Worm (Caenorhabditis elegans) whole organism, young adult: ENCODE measurements around the gene cacn-1.

Experiments used
- B0019.2 ChIP-seq: fragments of 200-800 bp; sonication (Bioruptor generic); conservative IDR thresholded peaks from 2 replicates; pipeline ENCODE4 v1.3.6; 2022; ENCODE audit warnings: missing genetic modification reagents, missing genetic modification characterization, missing compliant biosample characterization
- C06A6.2 ChIP-seq: fragments of 200-800 bp; sonication (Bioruptor generic); conservative IDR thresholded peaks from 2 replicates; pipeline ENCODE4 v1.3.6; 2022; ENCODE audit warnings: missing genetic modification characterization, missing compliant biosample characterization
- F39B2.1 ChIP-seq: fragments of 200-800 bp; sonication (Bioruptor generic); IDR thresholded peaks from 2 replicates; pipeline ENCODE4 v1.3.6; 2022; ENCODE audit warnings: missing genetic modification reagents, missing genetic modification characterization, missing compliant biosample characterization
- F52B5.7 ChIP-seq: sonication (generic microtip); optimal IDR thresholded peaks from 2 replicates; lab custom pipeline; 2016; ENCODE audit warnings: mild to moderate bottlenecking, missing genetic modification characterization, missing compliant biosample characterization
- F55B11.4 ChIP-seq: sonication (generic microtip); optimal IDR thresholded peaks from 2 replicates; lab custom pipeline; 2016; ENCODE audit warnings: missing compliant biosample characterization, missing genetic modification characterization, borderline replicate concordance; ENCODE audit not compliant: insufficient read depth
- T07F8.4 ChIP-seq: sonication (generic microtip); optimal IDR thresholded peaks from 2 replicates; lab custom pipeline; 2016; ENCODE audit warnings: mild to moderate bottlenecking, missing genetic modification characterization, moderate library complexity, missing compliant biosample characterization
- T26A5.8 ChIP-seq: sonication (generic microtip); optimal IDR thresholded peaks from 2 replicates; lab custom pipeline; 2016; ENCODE audit warnings: missing genetic modification characterization, missing compliant biosample characterization
- Y53F4B.3 ChIP-seq: fragments of 200-800 bp; sonication (Bioruptor generic); IDR thresholded peaks from 2 replicates; pipeline ENCODE4 v1.3.6; 2022; ENCODE audit warnings: missing genetic modification reagents, missing genetic modification characterization, missing compliant biosample characterization
- Y53G8AR.9 ChIP-seq: fragments of 200-800 bp; sonication (Bioruptor generic); conservative IDR thresholded peaks from 2 replicates; pipeline ENCODE4 v1.3.6; 2022; ENCODE audit warnings: missing genetic modification reagents, missing genetic modification characterization, missing compliant biosample characterization
- ZK185.1 ChIP-seq: sonication (generic microtip); optimal IDR thresholded peaks from 2 replicates; lab custom pipeline; 2016; ENCODE audit warnings: mild to moderate bottlenecking, missing genetic modification characterization, missing compliant biosample characterization; ENCODE audit not compliant: poor library complexity, severe bottlenecking
- akir-1 ChIP-seq: fragments of 200-800 bp; sonication (Bioruptor generic); optimal IDR thresholded peaks from 2 replicates; lab custom pipeline; 2018; ENCODE audit warnings: mild to moderate bottlenecking, missing genetic modification characterization, moderate library complexity, missing compliant biosample characterization
- ama-1 ChIP-seq, 3 experiments: fragments of 150-350 bp in 1 of 3; sonication (generic microtip) in 2 of 3; optimal IDR thresholded peaks; 2 replicates each; lab custom pipeline; 2014 to 2018; ENCODE audit warnings: missing biosample characterization in 2 of 3, missing genetic modification characterization in 2 of 3, missing genetic modification reagents in 2 of 3
- aptf-2 ChIP-seq: fragments of 200-800 bp; sonication (Bioruptor generic); conservative IDR thresholded peaks from 2 replicates; pipeline ENCODE4 v1.3.6; 2022; ENCODE audit warnings: missing genetic modification reagents, missing genetic modification characterization, missing compliant biosample characterization
- attf-3 ChIP-seq: fragments of 200-800 bp; sonication (Bioruptor generic); conservative IDR thresholded peaks from 2 replicates; pipeline ENCODE4 v1.3.6; 2022; ENCODE audit warnings: missing genetic modification reagents, missing genetic modification characterization, missing compliant biosample characterization
- attf-5 ChIP-seq: fragments of 200-800 bp; sonication (Bioruptor generic); optimal IDR thresholded peaks from 2 replicates; lab custom pipeline; 2018; ENCODE audit warnings: mild to moderate bottlenecking, missing genetic modification characterization, missing compliant biosample characterization
- attf-6 ChIP-seq: fragments of 200-800 bp; sonication (Bioruptor generic); IDR thresholded peaks from 2 replicates; pipeline ENCODE4 v1.3.6; 2022; ENCODE audit warnings: missing genetic modification reagents, missing genetic modification characterization, missing compliant biosample characterization
- ceh-100 ChIP-seq: fragments of 200-800 bp; sonication (Bioruptor generic); IDR thresholded peaks from 2 replicates; pipeline ENCODE4 v1.3.6; 2022; ENCODE audit warnings: missing genetic modification reagents, missing genetic modification characterization, missing compliant biosample characterization
- ceh-40 ChIP-seq: fragments of 200-800 bp; sonication (Bioruptor generic); IDR thresholded peaks from 2 replicates; pipeline ENCODE4 v1.3.6; 2022; ENCODE audit warnings: missing genetic modification characterization, missing compliant biosample characterization
- dox-1 ChIP-seq: fragments of 200-800 bp; sonication (Bioruptor generic); IDR thresholded peaks from 2 replicates; pipeline ENCODE4 v1.3.6; 2022; ENCODE audit warnings: missing genetic modification reagents, missing genetic modification characterization, missing compliant biosample characterization
- dpff-1 ChIP-seq: sonication (generic microtip); optimal IDR thresholded peaks from 2 replicates; lab custom pipeline; 2017; ENCODE audit warnings: mild to moderate bottlenecking, missing genetic modification characterization, missing compliant biosample characterization
- efl-1 ChIP-seq: fragments of 150-350 bp; optimal IDR thresholded peaks from 2 replicates; lab custom pipeline; 2014; ENCODE audit warnings: missing biosample characterization, missing genetic modification reagents, missing genetic modification characterization
- egrh-3 ChIP-seq: fragments of 200-800 bp; sonication (Bioruptor generic); IDR thresholded peaks from 2 replicates; pipeline ENCODE4 v1.3.6; 2022; ENCODE audit warnings: missing genetic modification reagents, missing genetic modification characterization, missing compliant biosample characterization
- ekl-4 ChIP-seq: fragments of 200-800 bp; sonication (Bioruptor generic); IDR thresholded peaks from 2 replicates; pipeline ENCODE4 v1.3.6; 2022; ENCODE audit warnings: missing genetic modification reagents, missing genetic modification characterization, missing compliant biosample characterization
- fkh-3 ChIP-seq: sonication (generic microtip); optimal IDR thresholded peaks from 2 replicates; lab custom pipeline; 2016; ENCODE audit warnings: mild to moderate bottlenecking, missing genetic modification characterization, missing compliant biosample characterization
- hlh-12 ChIP-seq: sonication (generic microtip); optimal IDR thresholded peaks from 2 replicates; lab custom pipeline; 2016; ENCODE audit warnings: missing genetic modification characterization, missing compliant biosample characterization
- hlh-26 ChIP-seq: fragments of 200-800 bp; sonication (Bioruptor generic); conservative IDR thresholded peaks from 2 replicates; pipeline ENCODE4 v1.3.6; 2022; ENCODE audit warnings: missing genetic modification reagents, missing genetic modification characterization, missing compliant biosample characterization
- hmg-1.2 ChIP-seq: fragments of 200-800 bp; sonication (Bioruptor generic); IDR thresholded peaks from 2 replicates; pipeline ENCODE4 v1.3.6; 2022; ENCODE audit warnings: missing genetic modification reagents, missing genetic modification characterization, missing compliant biosample characterization
- hrde-1 ChIP-seq: sonication (generic microtip); optimal IDR thresholded peaks from 2 replicates; lab custom pipeline; 2016; ENCODE audit warnings: missing genetic modification characterization, mild to moderate bottlenecking, missing compliant biosample characterization, moderate library complexity, missing genotype, missing genetic modification reagents, borderline replicate concordance
- lin-26 ChIP-seq: fragments of 200-800 bp; sonication (Bioruptor generic); IDR thresholded peaks from 2 replicates; pipeline ENCODE4 v1.3.6; 2022; ENCODE audit warnings: missing genetic modification reagents, missing genetic modification characterization, missing compliant biosample characterization
- lin-40 ChIP-seq: sonication (generic microtip); optimal IDR thresholded peaks from 2 replicates; lab custom pipeline; 2016; ENCODE audit warnings: missing genetic modification characterization, mild to moderate bottlenecking, missing compliant biosample characterization, missing genotype, missing genetic modification reagents
- lsl-1 ChIP-seq: fragments of 200-800 bp; sonication (Bioruptor generic); optimal IDR thresholded peaks from 2 replicates; lab custom pipeline; 2018; ENCODE audit warnings: mild to moderate bottlenecking, missing genetic modification characterization, moderate library complexity, missing compliant biosample characterization
- lsy-27 ChIP-seq: sonication (generic microtip); optimal IDR thresholded peaks from 2 replicates; lab custom pipeline; 2017; ENCODE audit warnings: missing genetic modification characterization, mild to moderate bottlenecking, missing compliant biosample characterization, antibody characterized with exemption, missing genotype, borderline replicate concordance; ENCODE audit not compliant: insufficient read depth
- mel-28 ChIP-seq: sonication (generic microtip); optimal IDR thresholded peaks from 2 replicates; lab custom pipeline; 2016; ENCODE audit warnings: borderline replicate concordance, mild to moderate bottlenecking, missing genetic modification characterization, missing compliant biosample characterization
- mes-4 ChIP-seq: sonication (generic microtip); optimal IDR thresholded peaks from 2 replicates; lab custom pipeline; 2016; ENCODE audit warnings: missing genotype, missing genetic modification characterization, missing compliant biosample characterization
- nfya-2 ChIP-seq: fragments of 200-800 bp; sonication (Bioruptor generic); IDR thresholded peaks from 2 replicates; pipeline ENCODE4 v1.3.6; 2022; ENCODE audit warnings: missing genetic modification reagents, missing genetic modification characterization, missing compliant biosample characterization
- rpc-1 ChIP-seq, 2 experiments: fragments of 150-350 bp in 1 of 2; sonication (generic microtip) in 1 of 2; optimal IDR thresholded peaks; 2 replicates each; lab custom pipeline; 2014 to 2018; ENCODE audit warnings: missing biosample characterization in 1 of 2, missing genetic modification characterization in 1 of 2, missing genetic modification reagents in 1 of 2, missing genotype in 1 of 2
- snpc-3.4 ChIP-seq: sonication (generic microtip); optimal IDR thresholded peaks from 2 replicates; lab custom pipeline; 2017; ENCODE audit warnings: missing genetic modification characterization, mild to moderate bottlenecking, missing compliant biosample characterization, antibody characterized with exemption, moderate library complexity, missing genotype, missing genetic modification reagents
- somi-1 ChIP-seq: fragments of 200-800 bp; sonication (Bioruptor generic); optimal IDR thresholded peaks from 2 replicates; lab custom pipeline; 2018; ENCODE audit warnings: mild to moderate bottlenecking, missing genetic modification characterization, missing compliant biosample characterization
- tbx-9 ChIP-seq: sonication (generic microtip); optimal IDR thresholded peaks from 2 replicates; lab custom pipeline; 2016; ENCODE audit warnings: borderline replicate concordance, missing genetic modification characterization, inconsistent platforms, missing compliant biosample characterization
- ztf-18 ChIP-seq: sonication (generic microtip); optimal IDR thresholded peaks from 2 replicates; lab custom pipeline; 2016; ENCODE audit warnings: missing genotype, mild to moderate bottlenecking, missing genetic modification characterization, missing compliant biosample characterization

cacn-1 gene

DNA sequence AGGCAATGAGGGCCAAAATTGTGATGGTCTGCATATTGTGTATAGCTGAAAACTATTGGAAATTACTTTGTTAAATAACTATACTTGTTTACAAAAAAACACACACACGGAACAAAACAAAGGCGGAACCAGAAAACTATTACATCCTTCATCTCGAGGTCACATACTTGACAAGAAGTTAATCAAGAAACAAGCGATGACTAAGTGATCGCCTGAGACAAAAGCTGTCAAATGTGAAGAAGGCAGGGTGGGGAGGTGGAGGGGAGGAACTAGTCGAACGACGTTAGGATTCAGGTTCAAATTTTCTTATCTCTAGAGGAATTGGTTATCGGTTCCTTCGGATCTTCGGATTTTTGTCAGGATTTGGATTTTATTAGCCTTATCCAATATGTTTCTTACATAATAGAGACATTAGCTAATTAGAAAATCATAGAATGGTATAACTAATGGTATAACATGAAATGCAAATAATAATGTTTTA lies 32.7 kb downstream of the cacn-1 start, which contains the start of gene cpg-7:
Gene cpg-7 (minus strand): TSS at position 51 of the 481 bp plus-strand sequence.
- TF ChIP-seq nfya-2 (GFP tag; lab: Robert Waterston, UW), result no peak
- no peak for TF ChIP-seq F55B11.4
- no peak for TF ChIP-seq tbx-9
- TF ChIP-seq lsl-1 (GFP tag; lab: Kevin White, UChicago), result no peak
- TF ChIP-seq somi-1 (GFP tag; lab: Kevin White, UChicago), result no peak
- TF ChIP-seq snpc-3.4 (tag; lab: Kevin White, UChicago), result no peak
- TF ChIP-seq attf-5, result no peak
- no peak for TF ChIP-seq F52B5.7
- TF ChIP-seq B0019.2, result no peak
- TF ChIP-seq attf-3 (GFP tag; lab: Robert Waterston, UW), result no peak
- TF ChIP-seq lin-26 (GFP tag; lab: Robert Waterston, UW), result no peak
- no peak for TF ChIP-seq lsy-27 (tag; lab: Kevin White, UChicago)
- TF ChIP-seq efl-1 (GFP tag; lab: Kevin White, UChicago), result no peak
- no peak for TF ChIP-seq fkh-3 (tag; lab: Kevin White, UChicago)
- no peak for TF ChIP-seq F39B2.1 (GFP tag; lab: Robert Waterston, UW)
- TF ChIP-seq Y53F4B.3 (GFP tag; lab: Robert Waterston, UW), result no peak
- TF ChIP-seq, all 124 proteins: peak for 0

DNA sequence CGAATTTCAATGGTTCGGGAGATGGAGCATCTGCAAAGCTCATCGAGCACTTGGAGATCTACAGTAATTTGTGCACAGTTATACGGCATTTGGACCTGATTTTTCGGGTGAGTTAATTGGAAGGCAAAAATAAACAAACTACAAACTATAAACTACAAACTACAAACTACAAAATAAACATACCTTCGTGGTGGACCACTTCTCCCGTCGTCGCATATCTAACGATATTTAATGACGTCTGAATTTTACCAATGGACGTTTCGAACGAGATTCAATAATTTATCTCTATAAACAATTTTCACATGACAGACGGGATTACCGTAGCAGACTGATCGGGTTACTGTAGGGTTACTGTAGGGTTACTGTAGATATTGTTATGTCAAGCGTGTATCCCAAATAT lies 35.8 kb downstream of the cacn-1 start:
- TF ChIP-seq T26A5.8 (tag; lab: Kevin White, UChicago) (no peak), attf-6 (GFP tag; lab: Robert Waterston, UW) (no peak), hrde-1 (no peak), dpff-1 (tag; lab: Kevin White, UChicago) (no peak), F52B5.7 (no peak), ztf-18 (tag; lab: Kevin White, UChicago) (no peak), ZK185.1 (no peak), akir-1 (GFP tag; lab: Kevin White, UChicago) (no peak), ceh-40 (no peak), hlh-12 (tag; lab: Kevin White, UChicago) (no peak), ama-1 (optimal IDR thresholded peaks at IDR 0.05; lab: Kevin White, UChicago) (no peak), ama-1 (GFP tag; optimal IDR thresholded peaks at IDR 0.05; lab: Kevin White, UChicago) (no peak), mel-28 (no peak), hlh-26 (GFP tag; lab: Robert Waterston, UW) (no peak), aptf-2 (GFP tag; lab: Robert Waterston, UW) (no peak), lin-26 (GFP tag; lab: Robert Waterston, UW) (no peak), lin-40 (tag; lab: Kevin White, UChicago) (no peak), egrh-3 (no peak), C06A6.2 (GFP tag; lab: Robert Waterston, UW) (no peak), attf-3 (GFP tag; lab: Robert Waterston, UW) (no peak)

DNA sequence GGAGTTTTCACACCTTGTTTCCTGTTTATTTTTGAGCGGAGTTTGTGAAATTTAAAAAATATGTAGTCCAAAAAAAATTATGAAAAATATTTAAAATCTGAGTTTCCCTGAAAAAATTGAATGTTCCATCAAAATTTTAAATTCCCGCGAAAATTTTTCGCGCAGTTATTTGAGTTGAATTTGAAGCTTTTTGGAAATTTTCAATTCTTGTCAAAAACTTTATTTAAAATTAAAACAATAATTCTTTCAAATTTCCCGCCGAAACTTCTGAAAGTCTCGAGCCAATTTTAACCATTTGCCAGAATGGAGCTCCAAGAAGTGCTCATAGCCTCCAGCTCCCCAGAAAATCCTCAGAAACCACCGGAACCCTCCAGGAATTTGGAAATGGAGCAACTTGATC lies 37.5 kb downstream of the cacn-1 start, which contains the start of gene gur-4:
Gene gur-4 (plus strand): TSS at position 301 of the 400 bp plus-strand sequence.
- no peak for TF ChIP-seq ceh-100 (GFP tag; lab: Robert Waterston, UW)

DNA sequence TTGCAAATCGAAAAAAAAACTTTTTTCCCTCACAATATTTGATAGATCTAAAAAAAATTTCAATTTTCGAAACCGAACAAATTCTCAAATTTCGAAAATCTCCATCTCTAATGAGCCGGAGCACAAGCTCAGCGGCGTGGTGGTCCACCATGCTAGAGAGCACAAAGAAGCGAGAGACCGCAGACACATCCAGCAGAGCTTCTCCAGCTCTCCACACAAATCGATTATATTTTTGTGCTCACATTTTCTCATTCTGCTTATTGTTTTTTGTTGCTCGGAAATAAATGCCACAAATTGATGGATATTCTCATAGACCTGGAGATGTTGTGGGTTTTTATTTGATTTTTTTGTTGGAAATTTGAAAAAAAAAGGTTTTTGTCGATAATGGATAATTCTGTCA lies 39.8 kb downstream of the cacn-1 start:
- TF ChIP-seq rpc-1 (optimal IDR thresholded peaks at IDR 0.05; lab: Kevin White, UChicago) (no peak), rpc-1 (tag; optimal IDR thresholded peaks at IDR 0.05; lab: Kevin White, UChicago) (no peak), T07F8.4 (tag; lab: Kevin White, UChicago) (no peak), ekl-4 (GFP tag; lab: Robert Waterston, UW) (no peak), dox-1 (GFP tag; lab: Robert Waterston, UW) (no peak), mes-4 (tag; lab: Kevin White, UChicago) (no peak), hmg-1.2 (GFP tag; lab: Robert Waterston, UW) (peak; percentile 37; the same call in 1 of the 2 replicates), Y53G8AR.9 (GFP tag; lab: Robert Waterston, UW) (no peak)
